Fruit fly (Drosophila melanogaster) whole organism: ENCODE results near the gene Paris.

Experiments
- CG8478 ChIP-seq: fragments of >200 bp; optimal IDR thresholded peaks from 2 replicates; lab custom pipeline; 2018; ENCODE audit warnings: inconsistent platforms
- Dll ChIP-seq: fragments of >200 bp; optimal IDR thresholded peaks from 2 replicates; lab custom pipeline; 2017
- EcR ChIP-seq, 2 experiments: fragments of >200 bp; optimal IDR thresholded peaks; 2 replicates each; lab custom pipeline; 2017; ENCODE audit warnings: missing biosample characterization in 2 of 2, missing genetic modification characterization in 2 of 2, missing genetic modification reagents in 2 of 2
- pan ChIP-seq: fragments of >200 bp; optimal IDR thresholded peaks from 2 replicates; lab custom pipeline; 2017
- psq ChIP-seq: fragments of >200 bp; optimal IDR thresholded peaks from 2 replicates; lab custom pipeline; 2017
- usp ChIP-seq: fragments of >200 bp; optimal IDR thresholded peaks from 2 replicates; lab custom pipeline; 2017; ENCODE audit warnings: missing biosample characterization, missing genetic modification characterization, mixed read lengths

Gene Paris

DNA sequence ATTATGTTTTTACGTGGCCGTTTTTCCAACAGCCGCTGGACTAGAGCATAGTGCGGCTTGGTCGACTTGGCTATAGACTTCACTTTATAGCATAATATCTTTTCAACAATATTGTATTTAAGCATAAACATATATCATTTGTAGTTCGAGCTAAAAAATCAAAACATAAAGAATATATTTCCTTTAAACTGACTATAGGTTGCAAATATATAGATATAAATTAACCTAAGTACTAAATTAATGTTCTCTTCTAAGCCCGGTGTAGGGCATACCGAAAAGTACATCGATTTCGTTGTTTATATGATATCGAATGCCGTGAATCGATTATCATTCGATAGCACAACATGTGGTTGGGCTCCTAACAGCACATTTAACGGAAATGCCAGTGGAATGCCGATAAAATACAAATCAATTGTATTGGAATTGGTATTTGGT, 14.8 kb upstream of the Paris start, which contains the start of gene MFS18:
Gene MFS18, minus strand, starts transcription at position 54 of the 435 bp plus-strand sequence.
- TF ChIP-seq Dll (lab: Kevin White, UChicago) (no peak), pan (lab: Kevin White, UChicago) (no peak), CG8478 (lab: Kevin White, UChicago) (no peak), usp (GFP tag; lab: Kevin White, UChicago) (no peak), psq (lab: Kevin White, UChicago) (no peak), EcR (GFP tag; optimal IDR thresholded peaks at IDR 0.05; lab: Kevin White, UChicago) (no peak)

DNA sequence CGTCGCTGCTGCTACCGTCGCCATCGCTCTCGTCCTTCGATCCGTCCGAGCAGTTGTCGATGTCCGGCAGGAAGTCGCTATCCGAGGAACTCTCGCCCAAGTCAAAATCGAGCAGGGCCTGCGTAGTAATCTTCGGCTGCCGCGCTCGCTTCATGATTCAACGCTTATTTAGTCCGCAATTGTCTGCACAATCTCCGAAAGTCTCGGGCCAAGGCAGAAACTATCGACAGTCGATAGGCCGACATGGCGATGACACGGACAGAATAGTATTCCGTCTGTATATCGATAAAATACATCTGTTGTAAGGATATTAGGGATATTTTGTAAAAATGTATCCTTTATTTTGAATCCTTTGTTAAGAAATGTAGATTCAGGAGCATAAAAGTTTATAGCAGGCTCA, 10.6 kb upstream of the Paris start, which contains the start of gene CG15439:
Gene CG15439, minus strand, starts transcription at position 241 of the 400 bp plus-strand sequence.
- TF ChIP-seq usp (GFP tag; lab: Kevin White, UChicago) (no peak), EcR (GFP tag; optimal IDR thresholded peaks at IDR 0.05; lab: Kevin White, UChicago) (no peak), psq (lab: Kevin White, UChicago) (no peak), Dll (lab: Kevin White, UChicago) (no peak), pan (lab: Kevin White, UChicago) (no peak), CG8478 (lab: Kevin White, UChicago) (no peak)

DNA sequence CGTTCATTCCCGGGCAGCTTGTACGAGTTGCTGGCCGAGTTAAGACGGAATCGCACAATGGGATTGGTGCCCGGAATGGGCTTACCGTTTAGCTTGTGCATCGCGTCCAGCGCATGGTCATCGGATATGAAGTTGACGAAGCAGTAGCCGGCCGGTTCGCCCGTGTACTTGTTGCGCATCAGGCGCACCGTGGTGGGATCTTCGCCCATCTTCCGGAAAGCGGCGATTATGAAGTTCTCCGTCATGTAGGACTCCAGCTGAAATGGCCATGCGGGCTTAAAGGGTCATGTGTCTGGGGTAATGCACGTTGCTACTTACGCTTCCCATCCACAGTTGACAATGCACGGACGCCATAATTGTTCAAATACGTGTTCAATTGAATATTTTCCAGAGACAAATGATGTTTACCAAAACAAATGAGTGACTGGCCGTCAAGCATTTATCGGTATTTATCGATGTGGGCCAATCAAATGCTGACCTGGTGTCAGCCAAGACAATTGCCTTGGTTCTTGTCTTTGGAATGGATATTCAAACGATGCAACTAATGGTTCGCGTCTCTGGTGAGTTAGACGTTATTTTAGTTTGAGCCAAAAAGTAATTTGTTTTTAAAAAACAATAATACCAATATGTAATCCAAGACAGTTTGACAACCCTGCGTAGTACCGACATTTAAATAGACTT, 9.3 kb upstream of the Paris start, which contains the start of the genes Secp43 and ND-B8:
Gene Secp43, minus strand, starts transcription at position 445 of the 681 bp plus-strand sequence.
Gene ND-B8, plus strand, starts transcription at position 618 of the 681 bp plus-strand sequence.
- TF ChIP-seq CG8478 (lab: Kevin White, UChicago): no peak
- TF ChIP-seq pan (lab: Kevin White, UChicago): no peak
- no peak for TF ChIP-seq usp (GFP tag; lab: Kevin White, UChicago)
- no peak for TF ChIP-seq EcR (GFP tag; optimal IDR thresholded peaks at IDR 0.05; lab: Kevin White, UChicago)
- no peak for TF ChIP-seq Dll (lab: Kevin White, UChicago)
- TF ChIP-seq psq (lab: Kevin White, UChicago): no peak

DNA sequence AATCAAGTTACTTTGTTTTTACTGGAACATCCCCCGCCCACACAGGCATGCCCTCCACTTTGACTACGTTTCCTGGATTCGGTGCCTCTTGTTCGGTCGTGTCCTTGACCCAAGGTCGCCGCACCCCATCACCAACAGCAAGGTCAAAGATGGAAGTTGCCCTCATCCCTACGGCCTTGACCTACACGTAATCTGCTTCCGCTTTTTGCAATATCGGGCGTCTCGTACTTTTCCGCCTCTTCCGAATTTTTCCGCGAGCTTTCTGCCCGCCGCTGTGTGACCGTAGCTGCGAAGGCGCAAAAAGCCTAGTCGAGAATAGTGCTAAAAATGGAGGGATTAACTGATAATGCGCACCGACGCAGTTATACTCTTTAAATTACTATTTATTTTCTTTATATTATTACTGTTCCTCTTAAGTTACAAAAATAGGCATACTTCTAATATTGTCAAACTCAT, 6.8 kb upstream of the Paris start, which contains the start of gene Gs1l:
Gene Gs1l, minus strand, starts transcription at position 269 of the 456 bp plus-strand sequence.
- TF ChIP-seq EcR (GFP tag; optimal IDR thresholded peaks at IDR 0.05; lab: Kevin White, UChicago) (no peak), Dll (lab: Kevin White, UChicago) (no peak), psq (lab: Kevin White, UChicago) (no peak), usp (GFP tag; lab: Kevin White, UChicago) (no peak), CG8478 (lab: Kevin White, UChicago) (no peak), pan (lab: Kevin White, UChicago) (no peak)

DNA sequence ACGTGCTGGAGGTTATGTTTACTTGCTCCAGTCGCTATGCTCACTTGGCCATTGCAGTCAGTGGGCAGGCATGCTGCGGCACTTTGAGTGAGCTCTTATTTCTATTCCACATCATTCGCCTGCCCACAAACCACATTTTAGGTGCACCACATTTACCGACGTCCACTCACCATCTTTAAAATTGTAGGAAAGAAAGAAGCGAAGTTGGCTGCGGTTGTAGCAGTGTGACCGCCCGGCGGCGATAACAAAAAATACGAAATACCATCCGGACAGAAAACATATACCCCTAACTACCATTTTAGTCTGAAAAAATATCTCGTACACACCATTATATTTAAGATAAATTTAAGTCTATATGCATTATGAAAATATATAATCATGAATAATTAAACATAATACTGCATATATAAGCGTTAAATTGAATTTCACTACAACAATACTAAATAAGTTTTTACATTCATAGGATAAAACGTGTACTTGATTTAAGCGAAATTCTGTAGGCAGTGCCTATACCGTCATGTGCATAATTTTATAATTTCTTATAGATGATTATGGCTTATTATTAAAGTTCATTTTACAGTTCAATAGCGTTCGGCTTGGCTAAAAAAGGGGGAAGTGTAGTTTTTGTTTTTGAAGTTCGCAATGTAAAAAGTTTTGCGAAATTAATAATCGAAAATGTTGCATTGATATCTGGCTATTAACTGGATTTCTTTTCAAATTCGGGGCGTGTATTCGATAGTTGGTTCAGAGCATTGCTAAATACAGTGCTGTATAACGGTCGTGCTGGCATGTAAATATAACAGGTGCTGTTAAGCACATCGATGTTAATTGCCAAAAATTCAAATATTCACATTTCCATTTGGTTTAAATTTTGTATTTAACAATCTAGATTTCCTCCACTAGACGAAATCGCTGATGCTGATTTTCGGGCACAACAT, 5.0 kb upstream of the Paris start, which contains the start of gene RpL27A:
Gene RpL27A, minus strand, starts transcription at position 246 of the 938 bp plus-strand sequence.
- TF ChIP-seq pan (lab: Kevin White, UChicago) (no peak), psq (lab: Kevin White, UChicago) (no peak), EcR (GFP tag; optimal IDR thresholded peaks at IDR 0.05; lab: Kevin White, UChicago) (no peak), CG8478 (lab: Kevin White, UChicago) (no peak), Dll (lab: Kevin White, UChicago) (no peak), usp (GFP tag; lab: Kevin White, UChicago) (no peak)

DNA sequence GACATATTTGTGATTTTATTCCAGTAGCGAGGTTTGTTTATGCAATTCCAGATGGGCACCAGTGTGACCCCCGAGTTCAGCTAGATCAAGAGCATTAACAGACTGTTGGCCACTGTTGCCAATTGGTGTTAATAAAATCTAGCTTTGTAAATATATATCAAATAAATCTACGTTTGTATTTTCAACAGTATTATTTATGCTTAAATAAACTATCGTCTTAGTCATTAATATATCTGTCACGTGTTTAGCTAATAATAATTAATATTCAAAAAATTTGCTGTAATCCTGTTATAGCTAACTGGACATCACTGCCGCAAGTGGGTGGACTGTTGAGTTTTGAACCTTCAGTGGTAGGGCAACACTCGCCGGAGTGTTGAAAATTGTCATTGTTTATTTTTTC, 3.9 kb upstream of the Paris start, which contains the start of the genes mRpL27 and CG15435:
Gene mRpL27, minus strand, starts transcription at position 96 of the 400 bp plus-strand sequence.
Gene CG15435, plus strand, starts transcription at position 187 of the 400 bp plus-strand sequence.
- no peak for TF ChIP-seq EcR (GFP tag; optimal IDR thresholded peaks at IDR 0.05; lab: Kevin White, UChicago)
- no peak for TF ChIP-seq usp (GFP tag; lab: Kevin White, UChicago)
- TF ChIP-seq pan (lab: Kevin White, UChicago): no peak
- no peak for TF ChIP-seq psq (lab: Kevin White, UChicago)
- no peak for TF ChIP-seq Dll (lab: Kevin White, UChicago)
- TF ChIP-seq CG8478 (lab: Kevin White, UChicago): no peak

DNA sequence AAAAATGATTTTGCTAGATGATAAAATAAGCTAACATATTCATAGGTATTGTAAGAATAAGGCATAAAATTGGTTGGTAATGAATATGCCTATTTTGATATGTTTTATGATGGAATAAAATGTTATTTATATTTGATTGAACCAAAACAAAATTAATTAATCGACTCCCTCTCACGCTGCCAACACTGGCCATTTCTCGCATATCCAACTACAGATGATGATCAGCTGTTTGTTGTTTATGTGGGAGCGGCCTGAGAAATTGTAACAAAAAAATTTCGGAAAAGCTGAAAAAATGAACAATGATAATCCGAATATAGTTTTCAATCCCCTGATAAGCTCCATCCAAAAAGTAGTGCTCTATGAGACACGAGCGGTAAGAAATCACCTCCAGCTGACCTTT, 1.5 kb downstream of the Paris start, which contains the start of gene FIG4:
Gene FIG4, plus strand, starts transcription at position 229 of the 400 bp plus-strand sequence.
- TF ChIP-seq pan (lab: Kevin White, UChicago) (no peak), EcR (GFP tag; optimal IDR thresholded peaks at IDR 0.05; lab: Kevin White, UChicago) (no peak), CG8478 (lab: Kevin White, UChicago) (no peak), usp (GFP tag; lab: Kevin White, UChicago) (no peak), Dll (lab: Kevin White, UChicago) (no peak), psq (lab: Kevin White, UChicago) (no peak)

DNA sequence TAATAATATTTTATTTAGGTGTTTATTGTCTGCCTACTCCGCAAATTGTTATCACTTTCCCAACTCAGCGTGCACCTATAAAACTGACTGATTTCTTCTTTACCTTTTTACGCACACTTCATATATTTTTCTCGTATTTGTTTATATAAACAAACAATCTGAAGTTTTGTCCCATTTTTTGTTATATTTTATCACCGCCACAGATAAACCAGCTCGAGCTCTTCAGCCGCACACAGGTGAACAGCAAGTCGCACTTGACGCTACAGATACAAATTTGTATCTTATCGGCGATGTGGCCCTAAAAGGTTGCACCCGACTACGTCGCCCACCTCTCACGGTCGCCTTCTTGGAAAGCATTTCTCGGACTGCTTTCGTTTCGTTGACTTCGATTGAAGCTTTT, 12.0 kb downstream of the Paris start:
- TF ChIP-seq EcR (GFP tag; optimal IDR thresholded peaks at IDR 0.05; lab: Kevin White, UChicago): no peak
- no peak for TF ChIP-seq CG8478 (lab: Kevin White, UChicago)
- TF ChIP-seq Dll (lab: Kevin White, UChicago): no peak
- TF ChIP-seq psq (lab: Kevin White, UChicago): no peak
- TF ChIP-seq pan (lab: Kevin White, UChicago): no peak
- TF ChIP-seq usp (GFP tag; lab: Kevin White, UChicago): no peak

DNA sequence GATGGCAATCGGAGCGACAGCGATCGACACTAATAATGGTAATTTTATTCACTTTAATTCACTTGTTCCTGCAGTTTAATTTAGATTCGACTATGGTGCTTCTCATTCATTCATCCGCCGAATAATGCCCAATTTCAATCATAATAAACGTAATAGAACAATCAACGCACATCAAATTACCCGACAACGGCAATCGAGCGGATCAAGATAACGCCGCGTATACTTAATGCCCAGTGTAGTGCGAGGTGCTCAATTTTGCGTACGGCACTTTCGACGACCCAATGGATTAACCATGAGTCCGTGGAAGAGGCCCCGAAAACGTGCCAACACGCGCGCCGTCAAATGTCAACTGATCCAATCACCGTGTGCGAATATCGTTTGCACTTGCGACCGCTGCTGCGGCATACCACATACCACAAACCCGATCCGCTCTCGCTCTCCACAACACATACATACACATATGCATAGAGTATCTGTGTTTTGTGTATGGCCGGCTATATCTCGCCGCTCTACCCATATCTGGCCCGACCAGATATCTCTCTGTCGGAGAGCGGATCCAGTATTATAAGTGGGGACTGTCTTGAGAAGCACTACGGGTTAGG, 13.4 kb downstream of the Paris start, which contains the start of gene ine:
Gene ine, minus strand, starts transcription at position 351 of the 602 bp plus-strand sequence.
- no peak for TF ChIP-seq Dll (lab: Kevin White, UChicago)
- TF ChIP-seq psq (lab: Kevin White, UChicago): no peak
- TF ChIP-seq pan (lab: Kevin White, UChicago): no peak
- no peak for TF ChIP-seq EcR (GFP tag; optimal IDR thresholded peaks at IDR 0.05; lab: Kevin White, UChicago)
- no peak for TF ChIP-seq usp (GFP tag; lab: Kevin White, UChicago)
- TF ChIP-seq CG8478 (lab: Kevin White, UChicago): no peak
